Fruit fly (Drosophila melanogaster): Measurements from ENCODE around the gene Ada.

Gene Ada

DNA sequence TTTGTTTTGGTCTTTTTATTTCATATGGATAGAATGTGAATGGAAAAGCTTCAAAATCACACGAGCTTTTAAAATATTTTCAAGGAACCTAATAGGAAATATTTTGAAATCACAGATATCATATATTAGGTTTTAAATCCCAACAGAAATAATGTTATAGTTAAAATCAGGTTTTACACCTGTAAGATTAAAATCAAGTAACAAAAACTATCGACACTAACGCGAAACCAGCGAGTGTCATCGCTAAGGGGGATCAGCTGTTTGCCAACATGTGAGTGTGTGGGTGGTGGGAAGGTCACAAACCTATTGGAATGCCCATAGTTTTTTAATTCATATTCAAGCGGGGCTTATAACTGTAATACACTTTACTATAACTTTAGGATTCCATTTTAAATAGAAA lies 26.3 kb upstream of the Ada start, which contains the start of gene hyx:
TSS of gene hyx (plus strand) at position 109 of the 400 bp plus-strand sequence.
- peak; percentile 75 for TF ChIP-seq woc (GFP tag; optimal IDR thresholded peaks at IDR 0.05)
- TF ChIP-seq CrebA (GFP tag; optimal IDR thresholded peaks at IDR 0.05; ENCODE audit: borderline replicate concordance): no peak
- peak in 1 of 2 experiments; percentile 50 for TF ChIP-seq foxo (GFP tag; optimal IDR thresholded peaks at IDR 0.05)
- no peak for TF ChIP-seq CG32264 (GFP tag; optimal IDR thresholded peaks at IDR 0.05)
- TF ChIP-seq br (GFP tag; optimal IDR thresholded peaks at IDR 0.05): no peak
- no peak for TF ChIP-seq dl (GFP tag; optimal IDR thresholded peaks at IDR 0.05; ENCODE audit: insufficient read depth in 1 of 2, partially characterized antibody in 2 of 2)
- TF ChIP-seq h (GFP tag; optimal IDR thresholded peaks at IDR 0.05): peak; percentile 64
- peak; percentile 50 for TF ChIP-seq rgr (GFP tag; optimal IDR thresholded peaks at IDR 0.05)
- TF ChIP-seq psq (GFP tag; optimal IDR thresholded peaks at IDR 0.05): no peak
- no peak for TF ChIP-seq pan (optimal IDR thresholded peaks at IDR 0.05)
- TF ChIP-seq sv (GFP tag; optimal IDR thresholded peaks at IDR 0.05): no peak
- TF ChIP-seq dmrt93B (GFP tag; optimal IDR thresholded peaks at IDR 0.05): no peak
- TF ChIP-seq tai (GFP tag; optimal IDR thresholded peaks at IDR 0.05): no peak
- no peak for TF ChIP-seq Mio (GFP tag; optimal IDR thresholded peaks at IDR 0.05)
- TF ChIP-seq ey (GFP tag; optimal IDR thresholded peaks at IDR 0.05): peak; percentile 29
- peak; percentile 50 for TF ChIP-seq Jra (GFP tag; optimal IDR thresholded peaks at IDR 0.05)
- TF ChIP-seq Hr83 (GFP tag; optimal IDR thresholded peaks at IDR 0.05; ENCODE audit: poor library complexity, severe bottlenecking): peak; percentile 80
- TF ChIP-seq Hr78 (GFP tag; optimal IDR thresholded peaks at IDR 0.05): no peak
- TF ChIP-seq CG9705 (GFP tag; optimal IDR thresholded peaks at IDR 0.05): peak; percentile 14
- TF ChIP-seq GATAd (GFP tag; optimal IDR thresholded peaks at IDR 0.05): no peak
- peak; percentile 24 for TF ChIP-seq HLH106 (tag; optimal IDR thresholded peaks at IDR 0.05)
- peak; percentile 69 for TF ChIP-seq Hnf4 (GFP tag; optimal IDR thresholded peaks at IDR 0.05)
- no peak for TF ChIP-seq fru (GFP tag; optimal IDR thresholded peaks at IDR 0.05)
- TF ChIP-seq Dif (GFP tag; optimal IDR thresholded peaks at IDR 0.05; ENCODE audit: partially characterized antibody): no peak
- TF ChIP-seq Dfd (GFP tag; optimal IDR thresholded peaks at IDR 0.05): no peak
- no peak for TF ChIP-seq usp (GFP tag; optimal IDR thresholded peaks at IDR 0.05)
- no peak for TF ChIP-seq jim (GFP tag; optimal IDR thresholded peaks at IDR 0.05)
- no peak for TF ChIP-seq Abd-B (GFP tag; optimal IDR thresholded peaks at IDR 0.05)
- TF ChIP-seq sage (GFP tag; optimal IDR thresholded peaks at IDR 0.05): no peak
- TF ChIP-seq Vsx2 (GFP tag; optimal IDR thresholded peaks at IDR 0.05; ENCODE audit: partially characterized antibody): no peak
- TF ChIP-seq brk (GFP tag; optimal IDR thresholded peaks at IDR 0.05): no peak
- no peak for TF ChIP-seq dsf (GFP tag; optimal IDR thresholded peaks at IDR 0.05; ENCODE audit: borderline replicate concordance)
- no peak for TF ChIP-seq N (GFP tag; optimal IDR thresholded peaks at IDR 0.05)
- TF ChIP-seq lola (GFP tag; optimal IDR thresholded peaks at IDR 0.05): no peak
- peak; percentile 17 for TF ChIP-seq Sp1 (GFP tag; optimal IDR thresholded peaks at IDR 0.05)
- no peak for TF ChIP-seq Rel (GFP tag; optimal IDR thresholded peaks at IDR 0.05)
- no peak for TF ChIP-seq Rel (tag; optimal IDR thresholded peaks at IDR 0.05)
- peak; percentile 8 for TF ChIP-seq OdsH (GFP tag; optimal IDR thresholded peaks at IDR 0.05)
- no peak for TF ChIP-seq Myc (optimal IDR thresholded peaks at IDR 0.05)

DNA sequence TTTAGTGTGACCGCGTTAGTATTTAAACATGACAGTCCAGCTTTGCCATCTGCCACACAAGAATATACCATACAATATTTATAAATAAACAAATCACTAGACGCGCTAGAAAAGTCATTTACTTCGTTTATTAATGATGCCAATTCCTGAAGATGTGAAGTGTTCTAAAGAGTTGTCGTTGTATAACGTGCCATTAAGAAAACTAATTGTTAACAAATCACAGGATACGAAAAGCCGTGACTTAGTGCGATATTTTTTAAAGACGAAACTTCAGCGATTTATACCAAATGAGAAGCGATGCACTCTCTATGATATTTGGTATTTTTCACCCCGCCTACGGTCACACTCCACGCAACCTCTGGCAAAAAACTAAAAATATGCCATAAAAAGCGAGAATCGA lies 25.5 kb upstream of the Ada start, which contains the start of gene neur:
TSS of gene neur (minus strand) at position 24 of the 400 bp plus-strand sequence.
- TF ChIP-seq h (GFP tag; optimal IDR thresholded peaks at IDR 0.05) (peak; percentile 38), fru (GFP tag; optimal IDR thresholded peaks at IDR 0.05) (no peak), Rel (GFP tag; optimal IDR thresholded peaks at IDR 0.05) (no peak), Rel (tag; optimal IDR thresholded peaks at IDR 0.05) (no peak), Abd-B (GFP tag; optimal IDR thresholded peaks at IDR 0.05) (no peak), Hr78 (GFP tag; optimal IDR thresholded peaks at IDR 0.05) (no peak), Hnf4 (GFP tag; optimal IDR thresholded peaks at IDR 0.05) (no peak), CG9705 (GFP tag; optimal IDR thresholded peaks at IDR 0.05) (peak; percentile 10), Vsx2 (GFP tag; optimal IDR thresholded peaks at IDR 0.05; ENCODE audit: partially characterized antibody) (no peak), dl (GFP tag; optimal IDR thresholded peaks at IDR 0.05; ENCODE audit: insufficient read depth in 1 of 2, partially characterized antibody in 2 of 2) (no peak), lola (GFP tag; optimal IDR thresholded peaks at IDR 0.05) (no peak), usp (GFP tag; optimal IDR thresholded peaks at IDR 0.05) (no peak), pan (optimal IDR thresholded peaks at IDR 0.05) (no peak), CG32264 (GFP tag; optimal IDR thresholded peaks at IDR 0.05) (no peak), HLH106 (tag; optimal IDR thresholded peaks at IDR 0.05) (peak; percentile 36), dsf (GFP tag; optimal IDR thresholded peaks at IDR 0.05; ENCODE audit: borderline replicate concordance) (no peak), Myc (optimal IDR thresholded peaks at IDR 0.05) (no peak), woc (GFP tag; optimal IDR thresholded peaks at IDR 0.05) (peak; percentile 44), foxo (GFP tag; optimal IDR thresholded peaks at IDR 0.05) (no peak), jim (GFP tag; optimal IDR thresholded peaks at IDR 0.05) (no peak), dmrt93B (GFP tag; optimal IDR thresholded peaks at IDR 0.05) (no peak), Sp1 (GFP tag; optimal IDR thresholded peaks at IDR 0.05) (peak; percentile 25), tai (GFP tag; optimal IDR thresholded peaks at IDR 0.05) (no peak), N (GFP tag; optimal IDR thresholded peaks at IDR 0.05) (no peak), brk (GFP tag; optimal IDR thresholded peaks at IDR 0.05) (no peak), Dif (GFP tag; optimal IDR thresholded peaks at IDR 0.05; ENCODE audit: partially characterized antibody) (no peak), Hr83 (GFP tag; optimal IDR thresholded peaks at IDR 0.05; ENCODE audit: poor library complexity, severe bottlenecking) (no peak), rgr (GFP tag; optimal IDR thresholded peaks at IDR 0.05) (peak; percentile 34), Mio (GFP tag; optimal IDR thresholded peaks at IDR 0.05) (no peak), sv (GFP tag; optimal IDR thresholded peaks at IDR 0.05) (no peak), Jra (GFP tag; optimal IDR thresholded peaks at IDR 0.05) (no peak), Dfd (GFP tag; optimal IDR thresholded peaks at IDR 0.05) (no peak), ey (GFP tag; optimal IDR thresholded peaks at IDR 0.05) (no peak), br (GFP tag; optimal IDR thresholded peaks at IDR 0.05) (no peak), sage (GFP tag; optimal IDR thresholded peaks at IDR 0.05) (no peak), OdsH (GFP tag; optimal IDR thresholded peaks at IDR 0.05) (no peak), psq (GFP tag; optimal IDR thresholded peaks at IDR 0.05) (peak; percentile 9), GATAd (GFP tag; optimal IDR thresholded peaks at IDR 0.05) (no peak), CrebA (GFP tag; optimal IDR thresholded peaks at IDR 0.05; ENCODE audit: borderline replicate concordance) (no peak)

All from whole organism, wandering third instar larva.